Worm (Caenorhabditis elegans): ENCODE measurements around the gene mes-2.

DNA sequence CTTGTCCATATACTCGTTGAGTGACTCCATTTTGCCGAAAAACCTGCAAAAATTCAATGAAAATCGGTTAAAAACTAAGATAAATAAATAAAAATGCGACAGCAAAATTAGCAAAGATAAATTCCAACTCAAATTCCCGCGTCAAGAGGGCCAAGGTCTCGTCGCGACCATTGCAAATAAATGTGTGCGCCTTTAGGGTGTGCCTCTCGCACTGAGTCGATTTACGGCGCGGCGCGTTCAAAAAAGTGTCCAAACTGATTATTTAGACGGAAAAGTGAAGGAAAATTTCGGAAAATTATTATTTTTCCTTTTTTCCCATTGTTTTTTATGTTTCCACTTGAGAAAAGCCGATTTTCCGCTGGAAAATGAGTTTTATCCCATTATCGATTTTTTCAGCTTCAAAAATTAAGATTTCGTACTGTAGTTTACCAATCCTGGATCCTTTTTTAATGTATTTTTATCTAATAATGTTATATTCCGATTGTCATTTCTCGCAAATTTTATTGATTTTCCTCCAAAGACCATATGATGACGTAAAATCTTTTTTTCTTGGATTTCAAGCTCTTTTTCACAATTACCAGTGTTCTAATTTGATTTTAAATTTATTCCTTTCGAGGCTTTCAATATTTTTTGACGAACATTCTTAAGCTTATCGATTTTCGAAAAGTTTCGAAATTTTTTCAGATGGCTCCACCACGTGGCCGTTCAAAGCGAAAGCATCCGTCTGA, 6.4 kb downstream of the mes-2 start, which contains the start of the genes kbp-3 and nurf-1:
- TF ChIP-seq ztf-29 (GFP tag; IDR thresholded peaks at IDR 0.05) = no peak
- no peak for TF ChIP-seq med-1 (GFP tag; optimal IDR thresholded peaks at IDR 0.05; ENCODE audit: insufficient read depth)
- TF ChIP-seq T22C8.4 (GFP tag; IDR thresholded peaks at IDR 0.05) = peak; percentile 54; the same call in 1 of the 2 replicates
- TF ChIP-seq cog-1 (tag; optimal IDR thresholded peaks at IDR 0.05) = no peak
